Fruit fly (Drosophila melanogaster) whole organism, embryonic: ENCODE measurements around the gene CG34181.

Experiments
- CG18262 ChIP-seq: fragments of 200-800 bp; optimal IDR thresholded peaks from 3 replicates; lab custom pipeline; 2019; ENCODE audit warnings: missing biosample characterization, mild to moderate bottlenecking, missing genetic modification characterization, moderate library complexity
- CG33557 ChIP-seq: fragments of 200-800 bp; sonication (Bioruptor generic); optimal IDR thresholded peaks from 2 replicates; lab custom pipeline; 2019; ENCODE audit warnings: missing biosample characterization, mild to moderate bottlenecking, missing genetic modification characterization, moderate library complexity
- HLH4C ChIP-seq: fragments of 200-800 bp; sonication (Bioruptor generic); IDR thresholded peaks from 3 replicates; pipeline ENCODE4 v1.3.6; 2022; ENCODE audit warnings: missing biosample characterization, missing genetic modification characterization; ENCODE audit not compliant: partially characterized antibody
- Hmx ChIP-seq: fragments of 200-800 bp; sonication (Bioruptor generic); optimal IDR thresholded peaks from 2 replicates; lab custom pipeline; 2016; ENCODE audit warnings: missing biosample characterization, missing genetic modification characterization
- Mes4 ChIP-seq: fragments of 200-800 bp; sonication (Bioruptor generic); optimal IDR thresholded peaks from 2 replicates; lab custom pipeline; 2016; ENCODE audit warnings: missing biosample characterization, missing genetic modification characterization
- Sry-β ChIP-seq: fragments of 200-800 bp; sonication (Bioruptor generic); optimal IDR thresholded peaks from 2 replicates; lab custom pipeline; 2018; ENCODE audit warnings: missing biosample characterization, mild to moderate bottlenecking, missing genetic modification characterization, moderate library complexity
- fd64A ChIP-seq: fragments of 200-800 bp; sonication (Bioruptor generic); optimal IDR thresholded peaks from 3 replicates; lab custom pipeline; 2018; ENCODE audit warnings: missing biosample characterization, mild to moderate bottlenecking, missing genetic modification characterization
- stwl ChIP-seq: fragments of 200-800 bp; sonication (Bioruptor generic); optimal IDR thresholded peaks from 3 replicates; lab custom pipeline; 2018; ENCODE audit warnings: missing biosample characterization, mild to moderate bottlenecking, missing genetic modification characterization, moderate library complexity

- no peak for TF ChIP-seq fd64A (GFP tag; lab: Kevin White, UChicago)
- no peak for TF ChIP-seq Hmx (GFP tag; lab: Kevin White, UChicago)
- TF ChIP-seq HLH4C (GFP tag; lab: Robert Waterston, UW): no peak
- TF ChIP-seq CG33557: no peak
- TF ChIP-seq CG18262 (tag; lab: Kevin White, UChicago): no peak
- TF ChIP-seq Mes4: no peak
- TF ChIP-seq stwl (tag; lab: Kevin White, UChicago): no peak
- no peak for TF ChIP-seq Sry-β (GFP tag; lab: Kevin White, UChicago)
These were observed at the start of gene CG34181 for dm6 chr2L:9367340-9367739.
